Fruit fly (Drosophila melanogaster): ENCODE results near the gene RpS4.

The RpS4 gene

dm6 chr3L:13036706-13037457, 4.7 kb upstream of the RpS4 start, which contains the start of gene Srrm1 (continued):
- TF ChIP-seq nerfin-2 (GFP tag; IDR thresholded peaks at IDR 0.05; ENCODE audit: partially characterized antibody) (peak; percentile 79), croc (GFP tag; conservative IDR thresholded peaks at IDR 0.05) (no peak), MBD-R2 (GFP tag; IDR thresholded peaks at IDR 0.05) (peak; percentile 67), CG6654 (GFP tag; optimal IDR thresholded peaks at IDR 0.05) (no peak), Antp (GFP tag; optimal IDR thresholded peaks at IDR 0.05) (peak; percentile 23), ato (GFP tag; IDR thresholded peaks at IDR 0.05; ENCODE audit: partially characterized antibody) (peak; percentile 82), bcd (GFP tag; optimal IDR thresholded peaks at IDR 0.05) (no peak), dimm (GFP tag; IDR thresholded peaks at IDR 0.05) (no peak), CG9215 (GFP tag; IDR thresholded peaks at IDR 0.05) (peak; percentile 29; the same call in 1 of the 2 replicates), ci (GFP tag; IDR thresholded peaks at IDR 0.05) (peak; percentile 83), tna (GFP tag; IDR thresholded peaks at IDR 0.05; ENCODE audit: partially characterized antibody) (peak; percentile 85), prd (optimal IDR thresholded peaks at IDR 0.05) (no peak), prd (GFP tag; IDR thresholded peaks at IDR 0.05) (no peak), Opbp (GFP tag; IDR thresholded peaks at IDR 0.05; ENCODE audit: partially characterized antibody) (peak; percentile 93), sim (GFP tag; IDR thresholded peaks at IDR 0.05) (no peak), gsb-n (tag; optimal IDR thresholded peaks at IDR 0.05) (no peak), trh (GFP tag; optimal IDR thresholded peaks at IDR 0.05) (no peak), CG3407 (GFP tag; optimal IDR thresholded peaks at IDR 0.05) (no peak), ssp (GFP tag; IDR thresholded peaks at IDR 0.05) (no peak), grn (GFP tag; optimal IDR thresholded peaks at IDR 0.05) (no peak), sna (GFP tag; IDR thresholded peaks at IDR 0.05; ENCODE audit: partially characterized antibody) (peak; percentile 79; the same call in 1 of the 2 replicates), h (optimal IDR thresholded peaks at IDR 0.05) (no peak), CG17385 (GFP tag; optimal IDR thresholded peaks at IDR 0.05) (no peak), trem (tag; optimal IDR thresholded peaks at IDR 0.05) (peak; percentile 67), zen (tag; optimal IDR thresholded peaks at IDR 0.05) (peak; percentile 31), CG1647 (GFP tag; optimal IDR thresholded peaks at IDR 0.05) (no peak), odd (GFP tag; optimal IDR thresholded peaks at IDR 0.05) (no peak), Dbx (GFP tag; IDR thresholded peaks at IDR 0.05) (peak; percentile 47; the same call in 2 of the 3 replicates), CG30431 (GFP tag; optimal IDR thresholded peaks at IDR 0.05) (no peak), zfh1 (GFP tag; IDR thresholded peaks at IDR 0.05) (peak; percentile 71), eve (GFP tag; optimal IDR thresholded peaks at IDR 0.05) (no peak), Med (GFP tag) (peak; percentile 94), chinmo (GFP tag; IDR thresholded peaks at IDR 0.05; ENCODE audit: partially characterized antibody) (peak; percentile 69; the same call in 1 of the 4 replicates), CG12299 (tag; optimal IDR thresholded peaks at IDR 0.05) (no peak), Camta (GFP tag; optimal IDR thresholded peaks at IDR 0.05) (peak; percentile 38), Ravus (GFP tag; IDR thresholded peaks at IDR 0.05) (no peak), CG16863 (GFP tag; optimal IDR thresholded peaks at IDR 0.05) (peak; percentile 6), fd64A (GFP tag; optimal IDR thresholded peaks at IDR 0.05) (no peak), CG12219 (GFP tag; optimal IDR thresholded peaks at IDR 0.05) (no peak), CG11456 (GFP tag; IDR thresholded peaks at IDR 0.05) (peak; percentile 17; the same call in 1 of the 3 replicates), Asciz (GFP tag; optimal IDR thresholded peaks at IDR 0.05) (no peak), CG10565 (GFP tag; optimal IDR thresholded peaks at IDR 0.05) (no peak), CrebB (tag; optimal IDR thresholded peaks at IDR 0.05) (peak; percentile 24), hb (GFP tag; IDR thresholded peaks at IDR 0.05; ENCODE audit: partially characterized antibody) (peak; percentile 90), CG6854 (GFP tag; optimal IDR thresholded peaks at IDR 0.05) (no peak), twi (tag; optimal IDR thresholded peaks at IDR 0.05) (peak; percentile 5), CG8478 (optimal IDR thresholded peaks at IDR 0.05) (no peak), CG9817 (tag; optimal IDR thresholded peaks at IDR 0.05) (peak; percentile 24), CG10979 (tag; optimal IDR thresholded peaks at IDR 0.05) (no peak), gro (GFP tag; optimal IDR thresholded peaks at IDR 0.05) (peak; percentile 52)
